Fruit fly (Drosophila melanogaster) whole organism, wandering third instar larva: Measurements from ENCODE around the gene HUWE1.
A peak's percentile ranks its signal among the peaks of the same experiment; 100 is the strongest.

Experiments used
- Abd-B ChIP-seq: fragments of >200 bp; optimal IDR thresholded peaks from 2 replicates; lab custom pipeline; 2017; ENCODE audit warnings: missing biosample characterization, missing genetic modification characterization
- CG32264 ChIP-seq: fragments of 200-800 bp; sonication (Bioruptor generic); optimal IDR thresholded peaks from 2 replicates; lab custom pipeline; 2016; ENCODE audit warnings: missing biosample characterization, missing genetic modification characterization
- Dfd ChIP-seq: fragments of >200 bp; optimal IDR thresholded peaks from 2 replicates; lab custom pipeline; 2017; ENCODE audit warnings: missing biosample characterization, missing genetic modification characterization
- Dif ChIP-seq: fragments of 200-275, 200-300 bp; sonication (Bioruptor generic); optimal IDR thresholded peaks from 2 replicates; lab custom pipeline; 2018; ENCODE audit warnings: missing biosample characterization, missing genetic modification characterization; ENCODE audit not compliant: partially characterized antibody
- GATAd ChIP-seq: sonication (Bioruptor generic); optimal IDR thresholded peaks from 2 replicates; lab custom pipeline; 2016; ENCODE audit warnings: missing biosample characterization, missing genetic modification characterization
- HLH106 ChIP-seq: fragments of 200-800 bp; optimal IDR thresholded peaks from 3 replicates; lab custom pipeline; 2019; ENCODE audit warnings: missing biosample characterization, mild to moderate bottlenecking, missing genetic modification characterization, moderate library complexity
- Hnf4 ChIP-seq: fragments of 200-800 bp; sonication (Bioruptor generic); optimal IDR thresholded peaks from 2 replicates; lab custom pipeline; 2016; ENCODE audit warnings: missing biosample characterization, mild to moderate bottlenecking, missing genetic modification characterization
- Hr78 ChIP-seq: fragments of >200 bp; optimal IDR thresholded peaks from 2 replicates; lab custom pipeline; 2017; ENCODE audit warnings: missing biosample characterization, missing genetic modification characterization
- Hr83 ChIP-seq: fragments of 200-300 bp; sonication (Bioruptor generic); optimal IDR thresholded peaks from 2 replicates; lab custom pipeline; 2016; ENCODE audit warnings: missing biosample characterization, mild to moderate bottlenecking, missing genetic modification characterization, moderate library complexity; ENCODE audit not compliant: poor library complexity, severe bottlenecking
- Mio ChIP-seq: sonication (Bioruptor generic); optimal IDR thresholded peaks from 2 replicates; lab custom pipeline; 2016; ENCODE audit warnings: missing biosample characterization, missing genetic modification characterization
- Myc ChIP-seq: fragments of >200 bp; optimal IDR thresholded peaks from 2 replicates; lab custom pipeline; 2017
- N ChIP-seq: fragments of >200 bp; optimal IDR thresholded peaks from 2 replicates; lab custom pipeline; 2018; ENCODE audit warnings: missing biosample characterization, missing external identifiers, missing genetic modification characterization
- OdsH ChIP-seq: fragments of 200-800 bp; sonication (Bioruptor generic); optimal IDR thresholded peaks from 2 replicates; lab custom pipeline; 2016; ENCODE audit warnings: missing biosample characterization, mild to moderate bottlenecking, missing genetic modification characterization
- Rel ChIP-seq, 2 experiments: fragments of 200-800 bp; sonication (Bioruptor generic) in 1 of 2; optimal IDR thresholded peaks; 2 replicates in 1 of 2; 3 replicates in 1 of 2; lab custom pipeline; 2016 to 2019; ENCODE audit warnings: mild to moderate bottlenecking in 2 of 2, missing biosample characterization in 2 of 2, missing genetic modification characterization in 2 of 2, moderate library complexity in 1 of 2
- Sp1 ChIP-seq: fragments of 200-800 bp; sonication (Bioruptor generic); optimal IDR thresholded peaks from 3 replicates; lab custom pipeline; 2019; ENCODE audit warnings: missing biosample characterization, mild to moderate bottlenecking, missing genetic modification characterization, moderate library complexity
- Vsx2 ChIP-seq: fragments of 200-300, 225-300 bp; sonication (Bioruptor generic); optimal IDR thresholded peaks from 2 replicates; lab custom pipeline; 2018; ENCODE audit warnings: missing biosample characterization, missing genetic modification characterization; ENCODE audit not compliant: partially characterized antibody
- br ChIP-seq: fragments of 200-800 bp; sonication (Bioruptor generic); optimal IDR thresholded peaks from 2 replicates; lab custom pipeline; 2016; ENCODE audit warnings: missing biosample characterization, missing genetic modification characterization
- dl ChIP-seq, 2 experiments: fragments of 175-275, 200-275 bp in 1 of 2; fragments of 200-275 bp in 1 of 2; sonication (Bioruptor generic); optimal IDR thresholded peaks; lab custom pipeline; 2018; ENCODE audit warnings: mild to moderate bottlenecking in 2 of 2, missing biosample characterization in 2 of 2, missing genetic modification characterization in 2 of 2, moderate library complexity in 2 of 2; ENCODE audit not compliant: partially characterized antibody in 2 of 2, insufficient read depth in 1 of 2
- dmrt93B ChIP-seq: fragments of 200-800 bp; sonication (Bioruptor generic); optimal IDR thresholded peaks from 2 replicates; lab custom pipeline; 2018; ENCODE audit warnings: missing biosample characterization, mild to moderate bottlenecking, missing genetic modification characterization
- ey ChIP-seq: fragments of 200-800 bp; sonication (Bioruptor generic); optimal IDR thresholded peaks from 2 replicates; lab custom pipeline; 2016; ENCODE audit warnings: missing biosample characterization, missing genetic modification characterization
- foxo ChIP-seq, 2 experiments: fragments of 200-800 bp; sonication (Bioruptor generic); optimal IDR thresholded peaks; 2 replicates in 1 of 2; 3 replicates in 1 of 2; lab custom pipeline; 2016 to 2017; ENCODE audit warnings: missing biosample characterization in 2 of 2, missing genetic modification characterization in 2 of 2
- fru ChIP-seq: fragments of 200-800 bp; sonication (Bioruptor generic); optimal IDR thresholded peaks from 3 replicates; lab custom pipeline; 2016; ENCODE audit warnings: missing biosample characterization, mild to moderate bottlenecking, missing genetic modification characterization
- jim ChIP-seq: fragments of 175-275, 200-325 bp; sonication (Bioruptor generic); optimal IDR thresholded peaks from 2 replicates; lab custom pipeline; 2016; ENCODE audit warnings: missing biosample characterization, mild to moderate bottlenecking, missing genetic modification characterization
- lola ChIP-seq: fragments of >200 bp; optimal IDR thresholded peaks from 2 replicates; lab custom pipeline; 2017; ENCODE audit warnings: missing biosample characterization, missing genetic modification characterization
- pan ChIP-seq: fragments of >200 bp; optimal IDR thresholded peaks from 2 replicates; lab custom pipeline; 2017
- psq ChIP-seq: fragments of 200-800 bp; sonication (Bioruptor generic); optimal IDR thresholded peaks from 3 replicates; lab custom pipeline; 2017; ENCODE audit warnings: missing biosample characterization, mild to moderate bottlenecking, missing genetic modification characterization, moderate library complexity
- rgr ChIP-seq: fragments of 200-800 bp; sonication (Bioruptor generic); optimal IDR thresholded peaks from 3 replicates; lab custom pipeline; 2016; ENCODE audit warnings: missing biosample characterization, mild to moderate bottlenecking, missing genetic modification characterization
- sage ChIP-seq: fragments of 200-800 bp; sonication (Bioruptor generic); optimal IDR thresholded peaks from 2 replicates; lab custom pipeline; 2016; ENCODE audit warnings: missing biosample characterization, mild to moderate bottlenecking, missing genetic modification characterization
- sv ChIP-seq: fragments of 200-800 bp; sonication (Bioruptor generic); optimal IDR thresholded peaks from 3 replicates; lab custom pipeline; 2016; ENCODE audit warnings: missing biosample characterization, missing genetic modification characterization
- tai ChIP-seq: sonication (Bioruptor generic); optimal IDR thresholded peaks from 2 replicates; lab custom pipeline; 2016; ENCODE audit warnings: missing biosample characterization, missing genetic modification characterization
- woc ChIP-seq: sonication (Bioruptor generic); optimal IDR thresholded peaks from 2 replicates; lab custom pipeline; 2016; ENCODE audit warnings: missing biosample characterization, mild to moderate bottlenecking, missing genetic modification characterization

HUWE1 gene

DNA sequence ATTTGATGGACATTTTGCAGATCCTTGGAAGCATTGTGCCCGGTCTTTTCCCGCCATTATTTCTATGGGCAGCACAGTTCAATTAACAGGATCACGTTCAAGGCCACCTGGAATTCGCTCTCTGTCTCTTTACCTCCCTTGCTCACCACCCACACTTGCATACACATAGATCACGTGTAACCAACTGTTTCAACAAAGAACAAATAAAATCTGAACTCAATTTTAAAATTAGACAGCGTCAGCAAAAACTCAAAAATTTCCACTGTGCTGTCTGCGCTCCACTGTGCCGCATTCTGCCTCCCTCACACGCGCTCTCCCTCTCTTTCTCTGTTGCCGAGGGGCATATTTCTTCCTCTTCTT lies 2.8 kb upstream of the HUWE1 start:
- TF ChIP-seq psq (GFP tag; lab: Kevin White, UChicago), result peak; percentile 6
- TF ChIP-seq foxo (GFP tag; optimal IDR thresholded peaks at IDR 0.05; lab: Kevin White, UChicago), result peak in 1 of 2 experiments; percentile 40
- TF ChIP-seq Dif (GFP tag; lab: Kevin White, UChicago), result no peak
- TF ChIP-seq rgr (GFP tag; lab: Kevin White, UChicago), result peak; percentile 38
- no peak for TF ChIP-seq Vsx2 (GFP tag; lab: Kevin White, UChicago)
- TF ChIP-seq lola (GFP tag; lab: Kevin White, UChicago), result no peak
- TF ChIP-seq sv, result no peak
- TF ChIP-seq dmrt93B (GFP tag; lab: Kevin White, UChicago), result no peak
- no peak for TF ChIP-seq pan (lab: Kevin White, UChicago)
- no peak for TF ChIP-seq Sp1
- TF ChIP-seq Rel (GFP tag; optimal IDR thresholded peaks at IDR 0.05; lab: Kevin White, UChicago), result no peak
- no peak for TF ChIP-seq Rel (tag; optimal IDR thresholded peaks at IDR 0.05; lab: Kevin White, UChicago)
- TF ChIP-seq tai (GFP tag; lab: Kevin White, UChicago), result no peak
- TF ChIP-seq HLH106, result no peak
- no peak for TF ChIP-seq Abd-B (GFP tag; lab: Kevin White, UChicago)
- TF ChIP-seq sage, result no peak
- peak; percentile 3 for TF ChIP-seq woc (GFP tag; lab: Kevin White, UChicago)
- TF ChIP-seq GATAd (GFP tag; lab: Kevin White, UChicago), result no peak
- no peak for TF ChIP-seq OdsH (GFP tag; lab: Kevin White, UChicago)
- TF ChIP-seq Dfd (GFP tag; lab: Kevin White, UChicago), result no peak
- TF ChIP-seq jim (GFP tag; lab: Kevin White, UChicago), result no peak
- no peak for TF ChIP-seq dl (GFP tag; optimal IDR thresholded peaks at IDR 0.05; lab: Kevin White, UChicago; ENCODE audit: insufficient read depth in 1 of 2, partially characterized antibody in 2 of 2)
- TF ChIP-seq ey (GFP tag; lab: Kevin White, UChicago), result peak; percentile 9
- peak; percentile 4 for TF ChIP-seq Hnf4
- TF ChIP-seq br (GFP tag; lab: Kevin White, UChicago), result peak; percentile 36
- peak; percentile 13 for TF ChIP-seq Hr83
- TF ChIP-seq Mio (GFP tag; lab: Kevin White, UChicago), result no peak

DNA sequence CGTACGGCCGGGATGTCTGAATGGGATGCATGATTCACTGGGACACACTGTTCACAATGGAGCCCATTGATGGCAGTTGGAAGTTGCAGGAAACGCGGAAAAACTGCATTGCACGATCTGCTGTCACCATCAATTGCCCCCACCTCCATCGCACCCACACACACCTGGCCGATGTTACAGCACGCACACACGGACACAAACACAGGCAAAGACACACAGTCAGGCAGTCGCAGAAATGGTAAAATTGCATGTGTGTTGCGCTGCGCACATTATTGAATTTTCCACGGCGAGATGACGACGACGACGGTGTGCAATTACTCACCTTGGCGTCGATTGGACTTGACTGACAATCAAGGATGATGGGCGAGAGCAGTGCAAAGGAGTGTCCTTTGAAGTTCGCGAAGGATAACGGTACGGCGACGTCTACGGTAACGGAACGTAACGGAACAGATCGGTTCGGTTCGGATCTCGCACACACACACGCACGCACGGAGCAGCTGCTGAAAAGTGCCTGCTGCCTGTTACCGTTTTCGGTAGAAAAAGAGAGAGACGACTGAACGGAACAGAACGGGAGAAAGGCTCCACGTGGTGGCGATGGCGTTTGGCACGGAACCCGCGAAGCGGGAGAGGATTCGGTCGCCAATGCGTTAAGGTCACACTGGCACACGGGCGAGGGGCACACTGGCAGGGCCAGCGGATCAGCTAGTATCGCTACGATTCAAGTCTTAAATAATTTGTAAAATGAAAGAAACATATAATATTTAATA lies 2.3 kb upstream of the HUWE1 start, which contains the start of the genes CG9281 and CG15601:
CG9281 (minus strand) TSS at position 556 of the 767 bp plus-strand sequence.
CG15601 (plus strand) TSS at position 664 of the 767 bp plus-strand sequence.
- TF ChIP-seq woc (GFP tag; lab: Kevin White, UChicago) (no peak), HLH106 (peak; percentile 3), Rel (GFP tag; optimal IDR thresholded peaks at IDR 0.05; lab: Kevin White, UChicago) (no peak), Rel (tag; optimal IDR thresholded peaks at IDR 0.05; lab: Kevin White, UChicago) (peak; percentile 8), Sp1 (peak; percentile 30), Mio (GFP tag; lab: Kevin White, UChicago) (no peak), dmrt93B (GFP tag; lab: Kevin White, UChicago) (no peak), sv (peak; percentile 22), Hr78 (GFP tag; lab: Kevin White, UChicago) (no peak), N (peak; percentile 22)
- TF ChIP-seq, all 38 proteins: peak for 5

DNA sequence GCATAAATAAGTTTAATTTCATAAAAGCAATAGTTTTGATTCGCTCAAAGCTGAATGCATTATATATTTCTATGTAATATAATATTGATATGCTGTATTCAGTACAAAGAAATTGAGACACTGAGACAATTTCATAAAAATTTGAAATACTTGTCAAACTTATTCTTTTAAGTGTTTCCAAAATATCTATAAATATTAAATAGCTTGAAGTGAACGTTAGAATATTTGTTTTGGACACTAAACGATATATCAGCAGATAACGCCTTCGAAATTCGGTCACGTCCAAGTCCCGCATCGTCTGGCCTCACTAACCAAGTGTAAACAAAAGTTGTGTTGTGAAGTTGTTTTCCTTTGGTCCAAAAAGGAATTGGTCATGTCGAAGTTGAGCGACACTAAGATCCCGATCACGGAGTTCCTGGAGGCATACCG lies 1.7 kb upstream of the HUWE1 start:
- peak; percentile 68 for TF ChIP-seq Myc (lab: Kevin White, UChicago)
- no peak for TF ChIP-seq fru (GFP tag; lab: Kevin White, UChicago)
- no peak for TF ChIP-seq jim (GFP tag; lab: Kevin White, UChicago)
- TF ChIP-seq CG32264, result no peak
- no peak for TF ChIP-seq GATAd (GFP tag; lab: Kevin White, UChicago)
- no peak for TF ChIP-seq Hnf4
- no peak for TF ChIP-seq Dfd (GFP tag; lab: Kevin White, UChicago)

DNA sequence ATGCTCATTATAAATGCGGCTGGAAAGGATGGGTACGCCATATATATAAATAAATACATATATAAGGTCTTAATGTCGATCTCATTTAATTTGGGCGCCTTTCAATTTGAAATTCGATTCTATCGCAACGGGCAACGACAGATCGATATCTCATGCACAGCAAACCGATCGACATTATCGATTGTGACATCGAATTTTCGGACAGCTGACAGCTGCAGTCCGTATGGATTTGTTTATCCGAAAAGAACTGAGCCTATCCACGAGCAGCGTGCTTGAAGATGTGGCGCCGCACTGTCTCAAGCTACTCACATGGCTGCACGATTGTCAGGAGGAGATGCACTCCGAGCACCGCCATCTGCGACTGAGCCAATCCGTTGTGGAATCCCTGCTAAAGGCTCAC lies 19.5 kb downstream of the HUWE1 start, which contains the start of gene CG8191:
CG8191 (plus strand) TSS at position 211 of the 400 bp plus-strand sequence.
- TF ChIP-seq HLH106 (no peak), Myc (lab: Kevin White, UChicago) (no peak), Mio (GFP tag; lab: Kevin White, UChicago) (no peak), lola (GFP tag; lab: Kevin White, UChicago) (no peak)
